In genomic region chrX:6000747-6001426, dm6 we compare ENCODE assay signal across 1 fruit fly cellular context.
TF ChIP-seq lines count a peak whose summit lies in the region.

TSS of gene CG4766 (minus strand) at chrX:6000797.

TF ChIP-seq in whole organism, embryonic, 481 proteins besides CTCF, POLR2A, EP300 and RAD21 (continued from another document and continues in another):
- peak; percentile 85 for TF ChIP-seq CG17328 (GFP tag; IDR thresholded peaks at IDR 0.05; lab: Robert Waterston, UW)
- peak; percentile 74 for TF ChIP-seq wor (GFP tag; IDR thresholded peaks at IDR 0.05; lab: Robert Waterston, UW)
- TF ChIP-seq lbe (GFP tag; optimal IDR thresholded peaks at IDR 0.05; lab: Kevin White, UChicago): peak; percentile 72
- peak; percentile 84 for TF ChIP-seq Oli (tag; optimal IDR thresholded peaks at IDR 0.05; lab: Kevin White, UChicago)
- peak; percentile 40 for TF ChIP-seq YL-1 (GFP tag; optimal IDR thresholded peaks at IDR 0.05; lab: Kevin White, UChicago)
- peak; percentile 23 for TF ChIP-seq CG3163 (GFP tag; optimal IDR thresholded peaks at IDR 0.05; lab: Kevin White, UChicago)
- TF ChIP-seq tup (GFP tag; optimal IDR thresholded peaks at IDR 0.05; lab: Kevin White, UChicago): peak; percentile 30
- peak; percentile 95 for TF ChIP-seq CG2712 (tag; optimal IDR thresholded peaks at IDR 0.05; lab: Kevin White, UChicago)
- peak; percentile 28 for TF ChIP-seq Elba2 (GFP tag; optimal IDR thresholded peaks at IDR 0.05; lab: Kevin White, UChicago)
- TF ChIP-seq tna (GFP tag; IDR thresholded peaks at IDR 0.05; lab: Robert Waterston, UW; ENCODE audit: partially characterized antibody): no peak
- peak; percentile 79 for TF ChIP-seq seq (GFP tag; IDR thresholded peaks at IDR 0.05; lab: Robert Waterston, UW)
- TF ChIP-seq CG1602 (GFP tag; optimal IDR thresholded peaks at IDR 0.05; lab: Kevin White, UChicago): peak; percentile 85
- TF ChIP-seq Dip3 (GFP tag; optimal IDR thresholded peaks at IDR 0.05; lab: Kevin White, UChicago): peak; percentile 41
- TF ChIP-seq corto (GFP tag; optimal IDR thresholded peaks at IDR 0.05; lab: Kevin White, UChicago): peak; percentile 60
- no peak for TF ChIP-seq CG2129 (GFP tag; IDR thresholded peaks at IDR 0.05; lab: Robert Waterston, UW; ENCODE audit: partially characterized antibody)
- peak; percentile 22 for TF ChIP-seq Ravus (GFP tag; IDR thresholded peaks at IDR 0.05; lab: Robert Waterston, UW)
- peak; percentile 41 for TF ChIP-seq CG15479 (GFP tag; optimal IDR thresholded peaks at IDR 0.05; lab: Kevin White, UChicago)
- TF ChIP-seq pros (GFP tag; optimal IDR thresholded peaks at IDR 0.05; lab: Kevin White, UChicago): peak; percentile 30
- TF ChIP-seq CG4707 (GFP tag; optimal IDR thresholded peaks at IDR 0.05; lab: Kevin White, UChicago): peak; percentile 75
- peak; percentile 73 for TF ChIP-seq oc (tag; optimal IDR thresholded peaks at IDR 0.05; lab: Kevin White, UChicago)
- peak; percentile 57; the same call in 1 of the 2 replicates for TF ChIP-seq sens-2 (GFP tag; IDR thresholded peaks at IDR 0.05; lab: Robert Waterston, UW)
- TF ChIP-seq HLH3B (GFP tag; IDR thresholded peaks at IDR 0.05; lab: Robert Waterston, UW): peak; percentile 72
- TF ChIP-seq CHES-1-like (GFP tag; optimal IDR thresholded peaks at IDR 0.05; lab: Kevin White, UChicago): peak; percentile 86
- TF ChIP-seq CG10274 (GFP tag; optimal IDR thresholded peaks at IDR 0.05; lab: Kevin White, UChicago): peak; percentile 36
- no peak for TF ChIP-seq Dref (GFP tag; IDR thresholded peaks at IDR 0.05; lab: Robert Waterston, UW)
- peak; percentile 83 for TF ChIP-seq shn (GFP tag; optimal IDR thresholded peaks at IDR 0.05; lab: Kevin White, UChicago)
- TF ChIP-seq bab2 (GFP tag; optimal IDR thresholded peaks at IDR 0.05; lab: Kevin White, UChicago): peak; percentile 82
- TF ChIP-seq Dll (GFP tag; IDR thresholded peaks at IDR 0.05; lab: Robert Waterston, UW; ENCODE audit: partially characterized antibody): no peak
- TF ChIP-seq Bgb (GFP tag; IDR thresholded peaks at IDR 0.05; lab: Robert Waterston, UW; ENCODE audit: partially characterized antibody): no peak
- peak; percentile 65 for TF ChIP-seq jing (GFP tag; optimal IDR thresholded peaks at IDR 0.05; lab: Kevin White, UChicago)
- TF ChIP-seq CG7987 (GFP tag; optimal IDR thresholded peaks at IDR 0.05; lab: Kevin White, UChicago): peak; percentile 40
- TF ChIP-seq CG13123 (GFP tag; optimal IDR thresholded peaks at IDR 0.05; lab: Kevin White, UChicago): peak; percentile 52
- peak; percentile 84 for TF ChIP-seq org-1 (GFP tag; optimal IDR thresholded peaks at IDR 0.05; lab: Kevin White, UChicago)
- TF ChIP-seq HLH4C (GFP tag; IDR thresholded peaks at IDR 0.05; lab: Robert Waterston, UW; ENCODE audit: partially characterized antibody): no peak
- peak; percentile 86 for TF ChIP-seq Atf-2 (GFP tag; optimal IDR thresholded peaks at IDR 0.05; lab: Kevin White, UChicago)
- peak; percentile 69 for TF ChIP-seq Lhr (GFP tag; optimal IDR thresholded peaks at IDR 0.05; lab: Kevin White, UChicago)
- no peak for TF ChIP-seq luna (GFP tag; optimal IDR thresholded peaks at IDR 0.05; lab: Kevin White, UChicago)
- peak; percentile 79 for TF ChIP-seq CG10462 (GFP tag; optimal IDR thresholded peaks at IDR 0.05; lab: Kevin White, UChicago)
- peak; percentile 89 for TF ChIP-seq Camta (GFP tag; optimal IDR thresholded peaks at IDR 0.05; lab: Kevin White, UChicago)
- TF ChIP-seq exex (tag; optimal IDR thresholded peaks at IDR 0.05; lab: Kevin White, UChicago): peak; percentile 25
- TF ChIP-seq CG15514 (GFP tag; optimal IDR thresholded peaks at IDR 0.05; lab: Kevin White, UChicago): peak; percentile 29
- peak; percentile 78 for TF ChIP-seq Meics (GFP tag; optimal IDR thresholded peaks at IDR 0.05; lab: Kevin White, UChicago)
- peak; percentile 79 for TF ChIP-seq tap (tag; optimal IDR thresholded peaks at IDR 0.05; lab: Kevin White, UChicago)
- TF ChIP-seq CG14710 (tag; optimal IDR thresholded peaks at IDR 0.05; lab: Kevin White, UChicago): peak; percentile 92
- peak; percentile 52 for TF ChIP-seq CG34376 (GFP tag; optimal IDR thresholded peaks at IDR 0.05; lab: Kevin White, UChicago)
- TF ChIP-seq usp (GFP tag; optimal IDR thresholded peaks at IDR 0.05; lab: Kevin White, UChicago): no peak
- peak; percentile 82 for TF ChIP-seq CG12659 (GFP tag; optimal IDR thresholded peaks at IDR 0.05; lab: Kevin White, UChicago)
- TF ChIP-seq nerfin-2 (GFP tag; IDR thresholded peaks at IDR 0.05; lab: Robert Waterston, UW; ENCODE audit: partially characterized antibody): no peak
- TF ChIP-seq zf30C (GFP tag; optimal IDR thresholded peaks at IDR 0.05; lab: Kevin White, UChicago): peak; percentile 96
- no peak for TF ChIP-seq ato (GFP tag; IDR thresholded peaks at IDR 0.05; lab: Robert Waterston, UW; ENCODE audit: partially characterized antibody)
- peak; percentile 54; the same call in 2 of the 3 replicates for TF ChIP-seq Aef1 (GFP tag; IDR thresholded peaks at IDR 0.05; lab: Robert Waterston, UW)
- TF ChIP-seq tx (GFP tag; optimal IDR thresholded peaks at IDR 0.05; lab: Kevin White, UChicago): peak; percentile 78
- TF ChIP-seq HmgD (GFP tag; optimal IDR thresholded peaks at IDR 0.05; lab: Kevin White, UChicago): peak; percentile 63
- TF ChIP-seq ro (GFP tag; IDR thresholded peaks at IDR 0.05; lab: Robert Waterston, UW): peak; percentile 52; the same call in 1 of the 2 replicates
- peak in 1 of 2 experiments; percentile 93 for TF ChIP-seq eve (GFP tag; optimal IDR thresholded peaks at IDR 0.05; lab: Kevin White, UChicago)
- TF ChIP-seq Awh (GFP tag; IDR thresholded peaks at IDR 0.05; lab: Robert Waterston, UW): peak; percentile 62; the same call in 1 of the 2 replicates
- peak; percentile 83 for TF ChIP-seq mam (GFP tag; optimal IDR thresholded peaks at IDR 0.05; lab: Kevin White, UChicago)
- TF ChIP-seq caup (GFP tag; optimal IDR thresholded peaks at IDR 0.05; lab: Kevin White, UChicago; ENCODE audit: severe bottlenecking): peak; percentile 78
- peak; percentile 68 for TF ChIP-seq CG18476 (GFP tag; optimal IDR thresholded peaks at IDR 0.05; lab: Kevin White, UChicago)
- TF ChIP-seq knrl (GFP tag; IDR thresholded peaks at IDR 0.05; lab: Robert Waterston, UW; ENCODE audit: partially characterized antibody): no peak
- peak; percentile 60 for TF ChIP-seq CG4854 (GFP tag; optimal IDR thresholded peaks at IDR 0.05; lab: Kevin White, UChicago)
- peak; percentile 60 for TF ChIP-seq CG6765 (GFP tag; optimal IDR thresholded peaks at IDR 0.05; lab: Kevin White, UChicago)
- no peak for TF ChIP-seq unc-4 (GFP tag; IDR thresholded peaks at IDR 0.05; lab: Robert Waterston, UW; ENCODE audit: partially characterized antibody)
- TF ChIP-seq cas (GFP tag; IDR thresholded peaks at IDR 0.05; lab: Robert Waterston, UW): no peak
- TF ChIP-seq CG12071 (GFP tag; optimal IDR thresholded peaks at IDR 0.05; lab: Kevin White, UChicago): peak; percentile 61
- peak; percentile 84 for TF ChIP-seq zfh1 (GFP tag; IDR thresholded peaks at IDR 0.05; lab: Robert Waterston, UW)
- peak; percentile 94 for TF ChIP-seq CG18262 (tag; optimal IDR thresholded peaks at IDR 0.05; lab: Kevin White, UChicago)
- peak; percentile 84 for TF ChIP-seq Side (GFP tag; optimal IDR thresholded peaks at IDR 0.05; lab: Kevin White, UChicago)
- peak; percentile 44; the same call in 1 of the 2 replicates for TF ChIP-seq dati (GFP tag; IDR thresholded peaks at IDR 0.05; lab: Robert Waterston, UW)
- TF ChIP-seq CG10267 (tag; optimal IDR thresholded peaks at IDR 0.05; lab: Kevin White, UChicago): peak; percentile 87
- no peak for TF ChIP-seq hth (optimal IDR thresholded peaks at IDR 0.05; lab: Kevin White, UChicago)
- TF ChIP-seq tin (GFP tag; optimal IDR thresholded peaks at IDR 0.05; lab: Kevin White, UChicago): peak; percentile 88
- peak; percentile 68 for TF ChIP-seq dm (GFP tag; optimal IDR thresholded peaks at IDR 0.05; lab: Kevin White, UChicago)
- no peak for TF ChIP-seq dan (GFP tag; IDR thresholded peaks at IDR 0.05; lab: Robert Waterston, UW)
- peak; percentile 72 for TF ChIP-seq CG5180 (GFP tag; optimal IDR thresholded peaks at IDR 0.05; lab: Kevin White, UChicago)
- TF ChIP-seq CG4328 (GFP tag; optimal IDR thresholded peaks at IDR 0.05; lab: Kevin White, UChicago): peak; percentile 83
- 0 out of 3 replicates have a peak, but pooled peaks have one; percentile 47 for TF ChIP-seq gce (GFP tag; IDR thresholded peaks at IDR 0.05; lab: Robert Waterston, UW)
- TF ChIP-seq CG12155 (GFP tag; optimal IDR thresholded peaks at IDR 0.05; lab: Kevin White, UChicago): peak; percentile 72
- TF ChIP-seq CG9817 (tag; optimal IDR thresholded peaks at IDR 0.05; lab: Kevin White, UChicago): peak; percentile 65
- TF ChIP-seq CG1024 (GFP tag; IDR thresholded peaks at IDR 0.05; lab: Robert Waterston, UW): no peak
- TF ChIP-seq CG17912 (GFP tag; optimal IDR thresholded peaks at IDR 0.05; lab: Kevin White, UChicago): peak; percentile 41
- TF ChIP-seq CkIIα-i1 (GFP tag; IDR thresholded peaks at IDR 0.05; lab: Robert Waterston, UW): no peak
- peak; percentile 78 for TF ChIP-seq CG13296 (GFP tag; optimal IDR thresholded peaks at IDR 0.05; lab: Kevin White, UChicago)
- peak; percentile 77 for TF ChIP-seq Ada2b (GFP tag; IDR thresholded peaks at IDR 0.05; lab: Robert Waterston, UW)
- TF ChIP-seq CG9609 (GFP tag; optimal IDR thresholded peaks at IDR 0.05; lab: Kevin White, UChicago): peak; percentile 76
- TF ChIP-seq CG12942 (GFP tag; optimal IDR thresholded peaks at IDR 0.05; lab: Kevin White, UChicago): peak; percentile 63
- TF ChIP-seq B-H2 (GFP tag; optimal IDR thresholded peaks at IDR 0.05; lab: Kevin White, UChicago): peak; percentile 47
- TF ChIP-seq h (optimal IDR thresholded peaks at IDR 0.05; lab: Kevin White, UChicago): no peak
- peak; percentile 85 for TF ChIP-seq ken (GFP tag; IDR thresholded peaks at IDR 0.05; lab: Robert Waterston, UW)
- peak; percentile 72 for TF ChIP-seq Fer3 (tag; optimal IDR thresholded peaks at IDR 0.05; lab: Kevin White, UChicago)
- peak; percentile 87 for TF ChIP-seq az2 (GFP tag; optimal IDR thresholded peaks at IDR 0.05; lab: Kevin White, UChicago)
- TF ChIP-seq CG14667 (GFP tag; IDR thresholded peaks at IDR 0.05; lab: Robert Waterston, UW): peak; percentile 73
- TF ChIP-seq Poxn (GFP tag; IDR thresholded peaks at IDR 0.05; lab: Robert Waterston, UW): no peak
- peak; percentile 75 for TF ChIP-seq CG15269 (tag; optimal IDR thresholded peaks at IDR 0.05; lab: Kevin White, UChicago)
- no peak for TF ChIP-seq CG7928 (GFP tag; optimal IDR thresholded peaks at IDR 0.05; lab: Kevin White, UChicago)
- no peak for TF ChIP-seq sna (GFP tag; IDR thresholded peaks at IDR 0.05; lab: Robert Waterston, UW; ENCODE audit: partially characterized antibody)
- TF ChIP-seq dmrt99B (tag; optimal IDR thresholded peaks at IDR 0.05; lab: Kevin White, UChicago): peak; percentile 92
- no peak for TF ChIP-seq hkb (optimal IDR thresholded peaks at IDR 0.05; lab: Kevin White, UChicago)
- peak; percentile 74 for TF ChIP-seq hkb (GFP tag; IDR thresholded peaks at IDR 0.05; lab: Robert Waterston, UW)
- peak; percentile 70 for TF ChIP-seq Asciz (GFP tag; optimal IDR thresholded peaks at IDR 0.05; lab: Kevin White, UChicago)
- no peak for TF ChIP-seq Hey (tag; optimal IDR thresholded peaks at IDR 0.05; lab: Kevin White, UChicago)
- peak; percentile 84 for TF ChIP-seq Ets65A (GFP tag; lab: Kevin White, UChicago)
- peak; percentile 81 for TF ChIP-seq pho (GFP tag; optimal IDR thresholded peaks at IDR 0.05; lab: Kevin White, UChicago)
- TF ChIP-seq CoRest (tag; optimal IDR thresholded peaks at IDR 0.05; lab: Kevin White, UChicago): peak; percentile 90
- TF ChIP-seq chm (GFP tag; IDR thresholded peaks at IDR 0.05; lab: Robert Waterston, UW): peak; percentile 66
- TF ChIP-seq Tbp (GFP tag; optimal IDR thresholded peaks at IDR 0.05; lab: Kevin White, UChicago): no peak
- no peak for TF ChIP-seq Dip2 (GFP tag; IDR thresholded peaks at IDR 0.05; lab: Robert Waterston, UW)
- peak; percentile 58 for TF ChIP-seq fd64A (GFP tag; optimal IDR thresholded peaks at IDR 0.05; lab: Kevin White, UChicago)
- peak; percentile 67 for TF ChIP-seq eyg (GFP tag; optimal IDR thresholded peaks at IDR 0.05; lab: Kevin White, UChicago)
- TF ChIP-seq stc (GFP tag; IDR thresholded peaks at IDR 0.05; lab: Robert Waterston, UW): peak; percentile 76
- TF ChIP-seq wdn (GFP tag; IDR thresholded peaks at IDR 0.05; lab: Robert Waterston, UW): peak; percentile 44; the same call in 1 of the 2 replicates
- no peak for TF ChIP-seq D19B (GFP tag; optimal IDR thresholded peaks at IDR 0.05; lab: Kevin White, UChicago)
- TF ChIP-seq crp (GFP tag; optimal IDR thresholded peaks at IDR 0.05; lab: Kevin White, UChicago): peak in 1 of 2 experiments; percentile 40
- peak; percentile 37; the same call in 1 of the 2 replicates for TF ChIP-seq Taf1 (GFP tag; IDR thresholded peaks at IDR 0.05; lab: Robert Waterston, UW)
- no peak for TF ChIP-seq ash1 (GFP tag; optimal IDR thresholded peaks at IDR 0.05; lab: Kevin White, UChicago)
- peak; percentile 32 for TF ChIP-seq schlank (tag; optimal IDR thresholded peaks at IDR 0.05; lab: Kevin White, UChicago)
- peak; percentile 50 for TF ChIP-seq CG6272 (GFP tag; IDR thresholded peaks at IDR 0.05; lab: Robert Waterston, UW)
- TF ChIP-seq chif (GFP tag; optimal IDR thresholded peaks at IDR 0.05; lab: Kevin White, UChicago): peak; percentile 70 to 93
- peak; percentile 74 for TF ChIP-seq ems (GFP tag; optimal IDR thresholded peaks at IDR 0.05; lab: Kevin White, UChicago)
- TF ChIP-seq mirr (GFP tag; optimal IDR thresholded peaks at IDR 0.05; lab: Kevin White, UChicago): no peak
- TF ChIP-seq Nf-YC (tag; optimal IDR thresholded peaks at IDR 0.05; lab: Kevin White, UChicago): peak; percentile 97
- peak; percentile 70 for TF ChIP-seq nau (GFP tag; optimal IDR thresholded peaks at IDR 0.05; lab: Kevin White, UChicago)
- TF ChIP-seq CG18011 (GFP tag; optimal IDR thresholded peaks at IDR 0.05; lab: Kevin White, UChicago): peak; percentile 34
- TF ChIP-seq Hr51 (GFP tag; optimal IDR thresholded peaks at IDR 0.05; lab: Kevin White, UChicago): peak; percentile 68 to 83
- peak; percentile 80 for TF ChIP-seq ara (GFP tag; IDR thresholded peaks at IDR 0.05; lab: Robert Waterston, UW)
- TF ChIP-seq prd (optimal IDR thresholded peaks at IDR 0.05; lab: Kevin White, UChicago): no peak
- peak; percentile 87 for TF ChIP-seq prd (GFP tag; IDR thresholded peaks at IDR 0.05; lab: Robert Waterston, UW)
- TF ChIP-seq CG4820 (GFP tag; optimal IDR thresholded peaks at IDR 0.05; lab: Kevin White, UChicago): peak; percentile 79
- no peak for TF ChIP-seq CG13287 (GFP tag; IDR thresholded peaks at IDR 0.05; lab: Robert Waterston, UW; ENCODE audit: partially characterized antibody)
- TF ChIP-seq CG16815 (GFP tag; optimal IDR thresholded peaks at IDR 0.05; lab: Kevin White, UChicago): peak; percentile 85
